Worm (Caenorhabditis elegans) whole organism, mixed stage, embryonic: ENCODE data around the gene C15F1.8.

Source experiments
- bed-3 ChIP-seq: fragments of 200-800 bp; sonication (Bioruptor generic); optimal IDR thresholded peaks from 3 replicates; lab custom pipeline; 2018; ENCODE audit warnings: mild to moderate bottlenecking, missing genetic modification characterization, moderate library complexity, missing compliant biosample characterization
- blmp-1 ChIP-seq: fragments of 150-350 bp; optimal IDR thresholded peaks from 2 replicates; lab custom pipeline; 2014; ENCODE audit warnings: missing biosample characterization, missing genetic modification characterization
- ceh-83 ChIP-seq: fragments of 200-800 bp; sonication (Bioruptor generic); optimal IDR thresholded peaks from 2 replicates; lab custom pipeline; 2018; ENCODE audit warnings: mild to moderate bottlenecking, missing genetic modification characterization, missing compliant biosample characterization
- elt-1 ChIP-seq: sonication (generic microtip); optimal IDR thresholded peaks from 2 replicates; lab custom pipeline; 2017; ENCODE audit warnings: missing genetic modification characterization, mild to moderate bottlenecking, missing compliant biosample characterization, antibody characterized with exemption, moderate library complexity, borderline replicate concordance; ENCODE audit not compliant: insufficient read depth
- elt-3 ChIP-seq: fragments of 150-350 bp; optimal IDR thresholded peaks from 2 replicates; lab custom pipeline; 2014; ENCODE audit warnings: missing biosample characterization, missing genetic modification characterization
- mep-1 ChIP-seq: fragments of 150-350 bp; optimal IDR thresholded peaks from 2 replicates; lab custom pipeline; 2017; ENCODE audit warnings: missing biosample characterization, missing genetic modification reagents, missing genetic modification characterization, inconsistent platforms
- nhr-2 ChIP-seq: fragments of 150-350 bp; optimal IDR thresholded peaks from 2 replicates; lab custom pipeline; 2014; ENCODE audit warnings: missing biosample characterization, missing genetic modification characterization
- pha-4 ChIP-seq: fragments of 150-350 bp; optimal IDR thresholded peaks from 2 replicates; lab custom pipeline; 2018; ENCODE audit warnings: missing biosample characterization, missing genetic modification reagents, missing genetic modification characterization
- sem-2 ChIP-seq: fragments of 200-800 bp; sonication (Bioruptor generic); optimal IDR thresholded peaks from 2 replicates; lab custom pipeline; 2018; ENCODE audit warnings: mild to moderate bottlenecking, missing genetic modification characterization, missing compliant biosample characterization
- tbx-8 ChIP-seq: fragments of 200-800 bp; sonication (Bioruptor generic); optimal IDR thresholded peaks from 2 replicates; lab custom pipeline; 2018; ENCODE audit warnings: mild to moderate bottlenecking, missing genetic modification characterization, moderate library complexity, missing compliant biosample characterization
- unc-62 ChIP-seq: fragments of 150-350 bp; optimal IDR thresholded peaks from 2 replicates; lab custom pipeline; 2014; ENCODE audit warnings: missing biosample characterization, missing genetic modification reagents, missing genetic modification characterization

- no peak for TF ChIP-seq ceh-83 (GFP tag; lab: Kevin White, UChicago)
- no peak for TF ChIP-seq unc-62 (GFP tag; lab: Kevin White, UChicago)
- TF ChIP-seq elt-1 (tag; lab: Kevin White, UChicago) = no peak
- no peak for TF ChIP-seq elt-3 (tag; lab: Kevin White, UChicago)
- TF ChIP-seq blmp-1 (tag; lab: Kevin White, UChicago) = no peak
- no peak for TF ChIP-seq bed-3 (GFP tag; lab: Kevin White, UChicago)
- no peak for TF ChIP-seq pha-4 (tag; lab: Kevin White, UChicago)
- no peak for TF ChIP-seq nhr-2 (tag; lab: Kevin White, UChicago)
- TF ChIP-seq sem-2 = no peak
- no peak for TF ChIP-seq mep-1 (tag; lab: Kevin White, UChicago)
- TF ChIP-seq tbx-8 = no peak
Observed at ce11 chrII:6932978-6933377, 44.7 kb downstream of the C15F1.8 start.
